Fruit fly (Drosophila melanogaster): ENCODE results near the gene EndoU.

dm6 chr3R:15933609-15934232, 25.5 kb downstream of the EndoU start, which contains the start of the genes CG5478 and blp:
- TF ChIP-seq CG16813 (GFP tag; IDR thresholded peaks at IDR 0.05; ENCODE audit: partially characterized antibody) (peak; percentile 85), br (optimal IDR thresholded peaks at IDR 0.05) (no peak)
